Worm (Caenorhabditis elegans): Measurements from ENCODE around the gene srz-74.

ce11 chrIV:16310103-16310502 is 19.2 kb upstream of the srz-74 start:
- TF ChIP-seq B0035.1 (tag; optimal IDR thresholded peaks at IDR 0.05) (no peak), lin-35 (GFP tag; optimal IDR thresholded peaks at IDR 0.05) (no peak), madf-8 (GFP tag; conservative IDR thresholded peaks at IDR 0.05) (no peak), lin-26 (GFP tag; IDR thresholded peaks at IDR 0.05) (no peak), chd-7 (tag; optimal IDR thresholded peaks at IDR 0.05) (no peak), ceh-91 (GFP tag; IDR thresholded peaks at IDR 0.05) (no peak), hrde-1 (tag; optimal IDR thresholded peaks at IDR 0.05; ENCODE audit: borderline replicate concordance) (no peak)
